Worm (Caenorhabditis elegans) whole organism, L3 larva: Measurements from ENCODE around the gene C14A4.6.

Experiments used
- R02D3.7 ChIP-seq: fragments of 150-350 bp; optimal IDR thresholded peaks from 2 replicates; lab custom pipeline; 2014; ENCODE audit warnings: missing biosample characterization, missing genetic modification characterization
- ZK546.5 ChIP-seq: sonication (generic microtip); optimal IDR thresholded peaks from 2 replicates; lab custom pipeline; 2017; ENCODE audit warnings: missing biosample characterization, missing genetic modification characterization
- ama-1 ChIP-seq: fragments of 150-350 bp; optimal IDR thresholded peaks from 2 replicates; lab custom pipeline; 2018
- ceh-28 ChIP-seq: fragments of 150-350 bp; optimal IDR thresholded peaks from 2 replicates; lab custom pipeline; 2014; ENCODE audit warnings: missing biosample characterization, missing genetic modification reagents, missing genetic modification characterization
- ceh-9 ChIP-seq: sonication (generic microtip); optimal IDR thresholded peaks from 2 replicates; lab custom pipeline; 2018; ENCODE audit warnings: missing biosample characterization, missing genetic modification characterization
- daf-12 ChIP-seq: fragments of 150-350 bp; optimal IDR thresholded peaks from 2 replicates; lab custom pipeline; 2014; ENCODE audit warnings: missing biosample characterization, missing genetic modification reagents, missing genetic modification characterization
- egl-27 ChIP-seq: sonication (generic microtip); optimal IDR thresholded peaks from 4 replicates; lab custom pipeline; 2017; ENCODE audit warnings: missing biosample characterization, missing genetic modification reagents, missing genetic modification characterization
- egl-5 ChIP-seq: fragments of 150-350 bp; optimal IDR thresholded peaks from 2 replicates; lab custom pipeline; 2017; ENCODE audit warnings: missing biosample characterization, missing genetic modification reagents, missing genetic modification characterization, inconsistent platforms
- elt-1 ChIP-seq: fragments of 150-350 bp; optimal IDR thresholded peaks from 2 replicates; lab custom pipeline; 2014; ENCODE audit warnings: missing biosample characterization, missing genetic modification characterization
- elt-2 ChIP-seq: sonication (generic microtip); optimal IDR thresholded peaks from 2 replicates; lab custom pipeline; 2016; ENCODE audit warnings: missing genetic modification reagents, mild to moderate bottlenecking, missing genetic modification characterization, missing compliant biosample characterization
- elt-3 ChIP-seq, 3 experiments: fragments of 150-350 bp in 1 of 3; sonication (generic microtip) in 2 of 3; optimal IDR thresholded peaks; 2 replicates in 2 of 3; 4 replicates in 1 of 3; lab custom pipeline; 2014 to 2017; ENCODE audit warnings: missing biosample characterization in 3 of 3, missing genetic modification characterization in 3 of 3
- eor-1 ChIP-seq, 2 experiments: fragments of 150-350 bp; optimal IDR thresholded peaks; 2 replicates each; lab custom pipeline; 2014 to 2018; ENCODE audit warnings: missing biosample characterization in 2 of 2, missing genetic modification characterization in 2 of 2
- fkh-10 ChIP-seq: sonication (generic microtip); optimal IDR thresholded peaks from 2 replicates; lab custom pipeline; 2017; ENCODE audit warnings: missing biosample characterization, missing genetic modification reagents, missing genetic modification characterization
- fkh-2 ChIP-seq: fragments of 150-350 bp; optimal IDR thresholded peaks from 2 replicates; lab custom pipeline; 2014; ENCODE audit warnings: missing biosample characterization, missing genetic modification reagents, missing genetic modification characterization
- fos-1 ChIP-seq: fragments of 150-350 bp; optimal IDR thresholded peaks from 2 replicates; lab custom pipeline; 2014; ENCODE audit warnings: missing biosample characterization, missing genetic modification characterization
- hmg-11 ChIP-seq: sonication (generic microtip); optimal IDR thresholded peaks from 2 replicates; lab custom pipeline; 2016; ENCODE audit warnings: missing genetic modification characterization, missing compliant biosample characterization
- jun-1 ChIP-seq: fragments of 150-350 bp; optimal IDR thresholded peaks from 2 replicates; lab custom pipeline; 2014; ENCODE audit warnings: missing biosample characterization, missing genetic modification reagents, missing genetic modification characterization
- lin-39 ChIP-seq: fragments of 150-350 bp; optimal IDR thresholded peaks from 2 replicates; lab custom pipeline; 2018; ENCODE audit warnings: missing biosample characterization, missing genetic modification reagents, missing genetic modification characterization
- lsy-12 ChIP-seq: sonication (generic microtip); optimal IDR thresholded peaks from 2 replicates; lab custom pipeline; 2016; ENCODE audit warnings: mild to moderate bottlenecking, missing genetic modification characterization, missing compliant biosample characterization
- mdl-1 ChIP-seq: fragments of 150-350 bp; optimal IDR thresholded peaks from 2 replicates; lab custom pipeline; 2014; ENCODE audit warnings: missing biosample characterization, missing genetic modification characterization
- nfya-1 ChIP-seq: sonication (generic microtip); optimal IDR thresholded peaks from 2 replicates; lab custom pipeline; 2017; ENCODE audit warnings: missing genetic modification characterization, mild to moderate bottlenecking, missing compliant biosample characterization, antibody characterized with exemption, moderate library complexity; ENCODE audit not compliant: insufficient read depth
- nhr-11 ChIP-seq: fragments of 150-350 bp; optimal IDR thresholded peaks from 2 replicates; lab custom pipeline; 2014; ENCODE audit warnings: missing biosample characterization, missing genetic modification characterization
- nhr-237 ChIP-seq: fragments of 150-350 bp; optimal IDR thresholded peaks from 2 replicates; lab custom pipeline; 2014; ENCODE audit warnings: missing biosample characterization, missing genetic modification characterization
- nhr-25 ChIP-seq: sonication (generic microtip); optimal IDR thresholded peaks from 2 replicates; lab custom pipeline; 2017; ENCODE audit warnings: missing biosample characterization, missing genetic modification characterization
- nhr-28 ChIP-seq: fragments of 150-350 bp; optimal IDR thresholded peaks from 2 replicates; lab custom pipeline; 2014; ENCODE audit warnings: missing biosample characterization, missing genetic modification characterization
- nhr-43 ChIP-seq: sonication (generic microtip); optimal IDR thresholded peaks from 2 replicates; lab custom pipeline; 2016; ENCODE audit warnings: mild to moderate bottlenecking, missing genetic modification characterization, missing compliant biosample characterization; ENCODE audit not compliant: poor library complexity, severe bottlenecking
- nhr-67 ChIP-seq: fragments of 150-350 bp; optimal IDR thresholded peaks from 2 replicates; lab custom pipeline; 2014; ENCODE audit warnings: missing biosample characterization, missing genetic modification characterization
- nhr-76 ChIP-seq: fragments of 150-350 bp; sonication (generic microtip); optimal IDR thresholded peaks from 5 replicates; lab custom pipeline; 2014; ENCODE audit warnings: missing biosample characterization, missing genetic modification characterization
- nhr-77 ChIP-seq: fragments of 150-350 bp; optimal IDR thresholded peaks from 2 replicates; lab custom pipeline; 2014; ENCODE audit warnings: missing biosample characterization, missing genetic modification characterization
- pha-4 ChIP-seq: fragments of 150-350 bp; optimal IDR thresholded peaks from 2 replicates; lab custom pipeline; 2014; ENCODE audit warnings: missing biosample characterization, missing genetic modification reagents, missing genetic modification characterization
- pqm-1 ChIP-seq: fragments of 150-350 bp; optimal IDR thresholded peaks from 2 replicates; lab custom pipeline; 2017; ENCODE audit warnings: missing biosample characterization, missing genetic modification characterization, inconsistent platforms
- sea-2 ChIP-seq: fragments of 150-350 bp; sonication (generic microtip); optimal IDR thresholded peaks from 4 replicates; lab custom pipeline; 2014; ENCODE audit warnings: missing biosample characterization, missing genetic modification reagents, missing genetic modification characterization
- skn-1 ChIP-seq: fragments of 150-350 bp; optimal IDR thresholded peaks from 2 replicates; lab custom pipeline; 2014; ENCODE audit warnings: missing biosample characterization, missing genetic modification characterization
- snpc-4 ChIP-seq: fragments of 150-350 bp; optimal IDR thresholded peaks from 2 replicates; lab custom pipeline; 2014; ENCODE audit warnings: missing biosample characterization, missing genetic modification characterization
- tbx-2 ChIP-seq: sonication (generic microtip); optimal IDR thresholded peaks from 2 replicates; lab custom pipeline; 2016; ENCODE audit warnings: mild to moderate bottlenecking, missing genetic modification characterization, missing compliant biosample characterization
- unc-39 ChIP-seq: sonication (generic microtip); optimal IDR thresholded peaks from 4 replicates; lab custom pipeline; 2017; ENCODE audit warnings: missing biosample characterization, missing genetic modification characterization
- ztf-11 ChIP-seq: fragments of 150-350 bp; optimal IDR thresholded peaks from 2 replicates; lab custom pipeline; 2014; ENCODE audit warnings: missing biosample characterization, missing genetic modification characterization

Gene C14A4.6

ce11 chrII:10587742-10588141, 6.8 kb downstream of the C14A4.6 start, which contains the start of gene crn-3:
Gene crn-3, plus strand, starts transcription at chrII:10588042.
- TF ChIP-seq nhr-43 (tag; lab: Kevin White, UChicago) (no peak), eor-1 (tag; optimal IDR thresholded peaks at IDR 0.05; lab: Kevin White, UChicago) (no peak), nhr-77 (tag; lab: Kevin White, UChicago) (no peak), egl-5 (tag; lab: Kevin White, UChicago) (no peak), lsy-12 (no peak), ceh-28 (no peak)

ce11 chrII:10584036-10584435, 10.5 kb downstream of the C14A4.6 start, which contains the start of gene algn-9:
Gene algn-9, plus strand, starts transcription at chrII:10584336.
- no peak for TF ChIP-seq snpc-4 (tag; lab: Kevin White, UChicago)
- TF ChIP-seq elt-2 = no peak
- TF ChIP-seq pqm-1 (tag; lab: Kevin White, UChicago) = no peak
- no peak for TF ChIP-seq elt-1 (tag; lab: Kevin White, UChicago)
- TF ChIP-seq nfya-1 (tag; lab: Kevin White, UChicago) = no peak
- TF ChIP-seq, all 47 proteins: peak for 0

ce11 chrII:10582318-10582717, 12.3 kb downstream of the C14A4.6 start, which contains the start of gene mrps-22:
Gene mrps-22, plus strand, starts transcription at chrII:10582618.
- TF ChIP-seq lsy-12 = no peak
- TF ChIP-seq unc-39 (tag; lab: Kevin White, UChicago) = no peak
- no peak for TF ChIP-seq pha-4 (tag; lab: Kevin White, UChicago)
- TF ChIP-seq lin-39 (tag; lab: Kevin White, UChicago) = no peak
- no peak for TF ChIP-seq nhr-237 (tag; lab: Kevin White, UChicago)
- no peak for TF ChIP-seq nhr-25 (tag; lab: Kevin White, UChicago)
- no peak for TF ChIP-seq nhr-76 (tag; lab: Kevin White, UChicago)
- TF ChIP-seq daf-12 (tag; lab: Kevin White, UChicago) = no peak
- no peak for TF ChIP-seq fkh-2 (tag; lab: Kevin White, UChicago)
- no peak for TF ChIP-seq snpc-4 (tag; lab: Kevin White, UChicago)
- no peak for TF ChIP-seq tbx-2 (tag; lab: Kevin White, UChicago)
- TF ChIP-seq ceh-9 (tag; lab: Kevin White, UChicago) = no peak
- no peak for TF ChIP-seq nhr-67
- no peak for TF ChIP-seq jun-1 (tag; lab: Kevin White, UChicago)
- TF ChIP-seq skn-1 (tag; lab: Kevin White, UChicago) = no peak
- TF ChIP-seq fkh-10 (GFP tag; lab: Kevin White, UChicago) = no peak
- TF ChIP-seq nhr-77 (tag; lab: Kevin White, UChicago) = no peak
- TF ChIP-seq sea-2 (GFP tag; lab: Kevin White, UChicago) = no peak
- no peak for TF ChIP-seq R02D3.7 (tag; lab: Kevin White, UChicago)
- no peak for TF ChIP-seq pqm-1 (tag; lab: Kevin White, UChicago)

- TF ChIP-seq ceh-28 (no peak), nhr-11 (tag; lab: Kevin White, UChicago) (no peak), egl-5 (tag; lab: Kevin White, UChicago) (no peak), nhr-67 (no peak), pha-4 (tag; lab: Kevin White, UChicago) (no peak), ZK546.5 (no peak), fkh-2 (tag; lab: Kevin White, UChicago) (no peak), nhr-76 (tag; lab: Kevin White, UChicago) (no peak), fos-1 (no peak), nhr-28 (tag; lab: Kevin White, UChicago) (no peak), nhr-237 (tag; lab: Kevin White, UChicago) (no peak), egl-27 (tag; lab: Kevin White, UChicago) (no peak), elt-3 (tag; optimal IDR thresholded peaks at IDR 0.05; lab: Kevin White, UChicago) (no peak), fkh-10 (GFP tag; lab: Kevin White, UChicago) (no peak), nhr-77 (tag; lab: Kevin White, UChicago) (no peak), ama-1 (lab: Kevin White, UChicago) (no peak)
These were observed 13.7 kb downstream of the C14A4.6 start, which contains the start of gene dap-3 for ce11 chrII:10580833-10581232. Gene dap-3, plus strand, starts transcription at chrII:10581133.

ce11 chrII:10579655-10580054, 14.9 kb downstream of the C14A4.6 start, which contains the start of gene dohh-1:
Gene dohh-1, plus strand, starts transcription at chrII:10579955.
- TF ChIP-seq mdl-1 (tag; lab: Kevin White, UChicago) (no peak), ztf-11 (tag; lab: Kevin White, UChicago) (no peak), elt-1 (tag; lab: Kevin White, UChicago) (no peak), pha-4 (tag; lab: Kevin White, UChicago) (no peak), fos-1 (no peak), jun-1 (tag; lab: Kevin White, UChicago) (no peak), ceh-9 (tag; lab: Kevin White, UChicago) (no peak), nhr-237 (tag; lab: Kevin White, UChicago) (no peak), hmg-11 (tag; lab: Kevin White, UChicago) (no peak)
